Worm (Caenorhabditis elegans): ENCODE results near the gene puf-6.
"Not testable (repeated sequence)": the region's sequence is repeated elsewhere in the genome, so short reads cannot be mapped to it uniquely, and the experiment has no call there.

DNA sequence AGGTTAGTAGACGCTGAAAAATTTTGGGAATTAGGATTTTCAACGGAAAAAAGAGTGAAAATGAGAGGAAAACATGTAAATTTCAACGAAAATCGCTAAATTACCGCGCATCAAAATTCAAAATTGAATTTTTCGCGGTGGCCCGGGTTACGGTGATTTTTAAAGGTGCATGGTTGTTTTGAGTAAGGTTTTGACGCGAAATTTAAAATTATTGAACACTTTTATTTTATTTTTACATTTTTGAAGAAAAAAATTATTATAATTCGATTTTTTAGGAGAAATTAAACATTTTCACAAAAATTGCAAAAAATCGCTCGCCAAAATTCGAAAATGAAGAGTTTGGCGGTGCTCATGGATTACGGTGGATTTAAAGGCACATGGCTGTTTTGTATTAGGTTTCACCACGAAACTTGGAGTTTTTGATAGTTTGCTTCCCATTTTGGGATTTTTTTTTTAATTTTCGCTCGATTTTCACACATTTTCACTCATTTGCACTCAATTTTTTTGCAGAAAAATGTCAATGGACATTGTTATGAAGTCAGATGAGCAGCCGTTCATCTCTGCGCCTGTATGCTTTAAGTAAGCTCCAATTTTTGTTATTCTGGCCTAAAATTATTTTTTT, at the start of gene puf-6:
- TF ChIP-seq vab-15 (tag; optimal IDR thresholded peaks at IDR 0.05); nhr-76 (tag; optimal IDR thresholded peaks at IDR 0.05); alr-1 (tag; optimal IDR thresholded peaks at IDR 0.05; ENCODE audit: borderline replicate concordance); skn-1 (tag; optimal IDR thresholded peaks at IDR 0.05); ztf-11 (tag; optimal IDR thresholded peaks at IDR 0.05); C16A3.4 (tag; optimal IDR thresholded peaks at IDR 0.05); egl-27 (tag; optimal IDR thresholded peaks at IDR 0.05); mdl-1 (tag; optimal IDR thresholded peaks at IDR 0.05); snpc-4 (tag; optimal IDR thresholded peaks at IDR 0.05); lin-39 (tag; optimal IDR thresholded peaks at IDR 0.05); nhr-47 (tag; optimal IDR thresholded peaks at IDR 0.05): not testable (repeated sequence)
